Worm (Caenorhabditis elegans): ENCODE measurements around the gene dhs-25.

The dhs-25 gene

ce11 chrX:1516574-1516973 lies 30.2 kb downstream of the dhs-25 start:
- TF ChIP-seq aha-1 (tag) (peak; percentile 68), unc-62 (GFP tag; optimal IDR thresholded peaks at IDR 0.05 in 1 of 2) (peak in 1 of 2 experiments; percentile 81), unc-62 (tag; optimal IDR thresholded peaks at IDR 0.05) (no peak), tra-1 (GFP tag; IDR thresholded peaks at IDR 0.05) (no peak)

DNA sequence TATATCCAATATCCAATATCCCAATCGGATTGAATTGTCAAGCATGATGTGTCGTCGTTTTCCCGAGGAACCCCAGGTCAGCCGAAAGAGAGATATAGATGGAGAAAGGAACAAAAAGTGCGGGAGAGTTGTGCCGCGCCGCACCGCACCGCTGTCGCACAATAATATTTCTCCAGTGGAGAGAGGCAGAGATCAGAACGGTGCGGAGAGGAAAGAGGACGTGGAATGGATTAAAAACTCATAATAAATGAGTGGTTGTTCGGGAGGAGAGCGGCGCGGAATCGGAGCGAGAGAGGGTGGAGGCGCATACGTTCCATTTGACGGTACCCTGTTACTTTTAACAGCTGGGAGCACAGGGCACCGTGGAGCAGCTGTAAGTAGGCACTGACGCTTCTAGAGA lies 31.2 kb downstream of the dhs-25 start:
- TF ChIP-seq spr-1 (tag; optimal IDR thresholded peaks at IDR 0.05) (no peak), nhr-111 (GFP tag; optimal IDR thresholded peaks at IDR 0.05) (no peak), arid-1 (GFP tag; conservative IDR thresholded peaks at IDR 0.05) (no peak), Y75B8A.6 (GFP tag; IDR thresholded peaks at IDR 0.05) (no peak), aha-1 (tag) (peak; percentile 94), skn-1 (tag; optimal IDR thresholded peaks at IDR 0.05) (no peak), mes-2 (tag; optimal IDR thresholded peaks at IDR 0.05; ENCODE audit: poor library complexity, severe bottlenecking) (no peak), nhr-25 (tag; optimal IDR thresholded peaks at IDR 0.05; ENCODE audit: borderline replicate concordance, insufficient read depth) (no peak), vab-7 (GFP tag; IDR thresholded peaks at IDR 0.05) (no peak), set-16 (GFP tag; IDR thresholded peaks at IDR 0.05) (peak; percentile 40; the same call in 1 of the 2 replicates), ceh-28 (tag; optimal IDR thresholded peaks at IDR 0.05) (no peak)

ce11 chrX:1521387-1521786 lies 35.1 kb downstream of the dhs-25 start, which contains the start of gene toca-1:
toca-1 (minus strand) TSS chrX:1521487.
- no peak for TF ChIP-seq fkh-10 (GFP tag; optimal IDR thresholded peaks at IDR 0.05)
- no peak for TF ChIP-seq ceh-62 (tag; optimal IDR thresholded peaks at IDR 0.05)
- no peak for TF ChIP-seq set-16 (GFP tag; IDR thresholded peaks at IDR 0.05)

DNA sequence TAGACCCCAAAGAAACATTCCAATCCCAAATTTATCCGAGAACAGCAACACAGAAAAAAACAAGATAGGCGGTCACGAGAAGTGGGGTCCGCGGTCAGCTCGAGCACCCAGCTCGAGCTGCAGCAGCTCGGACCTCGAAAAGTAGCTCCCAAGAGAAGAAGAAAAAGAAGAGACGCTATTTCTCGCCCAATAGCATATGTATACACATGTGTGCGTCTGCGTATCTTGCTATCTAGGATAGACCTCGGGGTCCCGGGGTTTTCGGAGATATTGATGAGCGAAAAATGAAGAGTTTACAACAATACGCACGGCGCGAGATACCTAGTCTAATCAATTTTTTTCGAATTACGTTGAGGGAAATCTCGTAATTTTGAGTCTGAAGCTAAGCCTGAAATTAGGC lies 35.7 kb downstream of the dhs-25 start:
- TF ChIP-seq ceh-82 (tag; optimal IDR thresholded peaks at IDR 0.05) = no peak
- TF ChIP-seq mdl-1 (tag; optimal IDR thresholded peaks at IDR 0.05) = peak in 1 of 2 experiments; percentile 45
- no peak for TF ChIP-seq rbr-2 (tag; optimal IDR thresholded peaks at IDR 0.05)
- no peak for TF ChIP-seq unc-130 (GFP tag; optimal IDR thresholded peaks at IDR 0.05)
- TF ChIP-seq mes-2 (tag; optimal IDR thresholded peaks at IDR 0.05; ENCODE audit: poor library complexity, severe bottlenecking) = peak; percentile 4
- TF ChIP-seq hlh-30 (tag; optimal IDR thresholded peaks at IDR 0.05; ENCODE audit: insufficient read depth) = peak; percentile 82
- TF ChIP-seq hif-1 (tag; optimal IDR thresholded peaks at IDR 0.05) = no peak
- peak; percentile 96 for TF ChIP-seq aha-1 (tag)
- TF ChIP-seq set-16 (GFP tag; IDR thresholded peaks at IDR 0.05) = peak; percentile 36; the same call in 1 of the 2 replicates
- TF ChIP-seq lsy-2 (tag; optimal IDR thresholded peaks at IDR 0.05) = peak in 1 of 2 experiments; percentile 27
- TF ChIP-seq nhr-11 (tag; optimal IDR thresholded peaks at IDR 0.05) = peak; percentile 19
- no peak for TF ChIP-seq zag-1 (tag; optimal IDR thresholded peaks at IDR 0.05)
- TF ChIP-seq nhr-25 (tag; optimal IDR thresholded peaks at IDR 0.05; ENCODE audit: borderline replicate concordance, insufficient read depth) = no peak
- no peak for TF ChIP-seq ces-1 (GFP tag; optimal IDR thresholded peaks at IDR 0.05)
- peak; percentile 60 for TF ChIP-seq hlh-11 (tag; optimal IDR thresholded peaks at IDR 0.05)
- TF ChIP-seq ceh-32 (tag; optimal IDR thresholded peaks at IDR 0.05; ENCODE audit: poor library complexity) = no peak

DNA sequence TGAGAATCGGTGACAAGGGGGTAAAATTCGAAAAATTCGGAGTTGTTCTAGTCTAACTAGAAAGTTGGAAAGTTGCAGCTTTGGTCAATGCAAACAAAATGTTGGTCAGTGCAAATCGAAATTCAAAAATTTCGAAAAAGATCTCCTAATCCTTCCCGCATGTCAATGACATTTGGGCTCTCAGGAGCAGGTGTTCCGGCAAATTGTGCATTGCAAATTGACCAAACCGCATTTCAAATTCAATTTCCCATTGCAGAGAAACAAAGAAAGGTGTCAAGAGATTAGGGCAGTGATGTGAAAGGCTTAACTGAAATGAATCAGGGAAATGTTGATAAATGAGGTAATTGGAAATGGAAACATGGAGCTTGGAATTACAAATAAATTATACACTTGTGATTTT lies 36.9 kb downstream of the dhs-25 start:
- TF ChIP-seq zip-11 (GFP tag; IDR thresholded peaks at IDR 0.05) (no peak), aha-1 (tag) (peak; percentile 66)

DNA sequence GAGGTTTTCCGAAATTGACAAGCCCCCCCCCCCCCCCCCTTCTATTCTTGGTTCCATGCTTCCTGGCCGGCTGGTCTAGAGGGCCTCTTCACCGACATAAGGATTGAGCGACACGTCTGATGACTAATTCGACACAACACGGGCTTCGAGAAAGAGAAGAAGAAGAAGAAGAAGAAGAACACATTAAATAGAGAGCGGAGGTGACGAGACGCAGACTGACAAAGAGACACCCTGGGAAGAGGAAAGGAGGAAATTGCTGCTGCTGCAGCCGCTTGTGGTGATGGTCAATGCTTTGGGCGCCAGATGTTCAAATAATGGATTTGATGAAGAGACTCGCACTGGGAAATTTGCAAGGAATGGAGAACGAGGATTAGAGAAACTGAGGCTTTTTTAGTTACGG lies 38.2 kb downstream of the dhs-25 start:
- no peak for TF ChIP-seq nhr-111 (GFP tag; optimal IDR thresholded peaks at IDR 0.05)
- no peak for TF ChIP-seq F44E2.7 (GFP tag; IDR thresholded peaks at IDR 0.05)
- TF ChIP-seq hmg-1.1 (GFP tag; IDR thresholded peaks at IDR 0.05) = peak; percentile 60
- TF ChIP-seq F49E8.2 (tag; optimal IDR thresholded peaks at IDR 0.05; ENCODE audit: borderline replicate concordance) = no peak
- no peak for TF ChIP-seq daf-8 (GFP tag; IDR thresholded peaks at IDR 0.05)
- peak; percentile 7 for TF ChIP-seq F37D6.2 (tag; optimal IDR thresholded peaks at IDR 0.05)
- TF ChIP-seq mdl-1 (tag; optimal IDR thresholded peaks at IDR 0.05) = peak in 1 of 2 experiments; percentile 63
- TF ChIP-seq zfp-2 (tag; optimal IDR thresholded peaks at IDR 0.05) = no peak
- no peak for TF ChIP-seq ZK337.2 (GFP tag; IDR thresholded peaks at IDR 0.05)
- TF ChIP-seq mes-2 (tag; optimal IDR thresholded peaks at IDR 0.05; ENCODE audit: poor library complexity, severe bottlenecking) = peak; percentile 65
- peak in 1 of 2 experiments; percentile 64 for TF ChIP-seq unc-62 (GFP tag; optimal IDR thresholded peaks at IDR 0.05 in 1 of 2)
- TF ChIP-seq unc-62 (tag; optimal IDR thresholded peaks at IDR 0.05) = no peak
- TF ChIP-seq Y5F2A.4 (GFP tag; optimal IDR thresholded peaks at IDR 0.05) = no peak
- no peak for TF ChIP-seq nhr-41 (GFP tag; IDR thresholded peaks at IDR 0.05)
- TF ChIP-seq daf-16 (GFP tag; optimal IDR thresholded peaks at IDR 0.05) = no peak
- TF ChIP-seq daf-16 (tag; optimal IDR thresholded peaks at IDR 0.05) = peak; percentile 18
- TF ChIP-seq set-16 (GFP tag; IDR thresholded peaks at IDR 0.05) = peak; percentile 53
- no peak for TF ChIP-seq zag-1 (tag; optimal IDR thresholded peaks at IDR 0.05)
- peak in 1 of 2 experiments; percentile 31 for TF ChIP-seq hif-1 (tag; optimal IDR thresholded peaks at IDR 0.05)
- no peak for TF ChIP-seq spr-3 (GFP tag; optimal IDR thresholded peaks at IDR 0.05)
